Worm (Caenorhabditis elegans) whole organism, L2 larva: ENCODE measurements around the gene clec-129.
"Not testable (repeated sequence)": the region's sequence is repeated elsewhere in the genome, so short reads cannot be mapped to it uniquely, and the experiment has no call there.

Experiments
- R02D3.7 ChIP-seq: fragments of 150-350 bp; optimal IDR thresholded peaks from 2 replicates; lab custom pipeline; 2014; ENCODE audit warnings: missing biosample characterization, missing genetic modification characterization
- ama-1 ChIP-seq: fragments of 150-350 bp; optimal IDR thresholded peaks from 2 replicates; lab custom pipeline; 2018; ENCODE audit warnings: inconsistent platforms
- egl-27 ChIP-seq: sonication (generic microtip); optimal IDR thresholded peaks from 3 replicates; lab custom pipeline; 2017; ENCODE audit warnings: missing biosample characterization, missing genetic modification reagents, missing genetic modification characterization
- lin-13 ChIP-seq: fragments of 150-350 bp; optimal IDR thresholded peaks from 2 replicates; lab custom pipeline; 2014; ENCODE audit warnings: missing biosample characterization, missing genetic modification reagents, missing genetic modification characterization
- lsy-2 ChIP-seq, 2 experiments: fragments of 150-350 bp in 1 of 2; sonication (generic microtip) in 1 of 2; optimal IDR thresholded peaks; 2 replicates each; lab custom pipeline; 2014 to 2017; ENCODE audit warnings: missing biosample characterization in 2 of 2, missing genetic modification characterization in 2 of 2
- mab-5 ChIP-seq: fragments of 150-350 bp; optimal IDR thresholded peaks from 2 replicates; lab custom pipeline; 2014; ENCODE audit warnings: missing biosample characterization, missing genetic modification characterization
- nhr-12 ChIP-seq: fragments of 150-350 bp; optimal IDR thresholded peaks from 2 replicates; lab custom pipeline; 2014; ENCODE audit warnings: missing biosample characterization, missing genetic modification characterization
- unc-62 ChIP-seq: fragments of 150-350 bp; optimal IDR thresholded peaks from 2 replicates; lab custom pipeline; 2014; ENCODE audit warnings: missing biosample characterization, missing genetic modification reagents, missing genetic modification characterization

- not testable (repeated sequence) for TF ChIP-seq lsy-2 (tag; optimal IDR thresholded peaks at IDR 0.05; lab: Kevin White, UChicago); R02D3.7 (tag; lab: Kevin White, UChicago); lin-13 (GFP tag; lab: Kevin White, UChicago); unc-62 (GFP tag; lab: Kevin White, UChicago); ama-1 (lab: Kevin White, UChicago); egl-27; mab-5; nhr-12 (tag; lab: Kevin White, UChicago)
Measured at ce11 chrII:3567576-3567975, 3.7 kb upstream of the clec-129 start.
